Fruit fly (Drosophila melanogaster) S2 (cell line): Measurements from ENCODE around the gene Srrm1.

Experiments used
- CG8478 ChIP-seq: fragments of >200 bp; optimal IDR thresholded peaks from 2 replicates; lab custom pipeline; 2018
- CTCF ChIP-seq, 2 experiments: fragments of >200 bp; optimal IDR thresholded peaks; 2 replicates each; lab custom pipeline; 2018

The Srrm1 gene

dm6 chr3L:13089869-13090268 is 53.2 kb downstream of the Srrm1 start, which contains the start of gene CG11251:
TSS of gene CG11251 (minus strand) at chr3L:13089969.
- TF ChIP-seq CTCF (optimal IDR thresholded peaks at IDR 0.05; lab: Kevin White, UChicago) (no peak), CG8478 (no peak)
